Fruit fly (Drosophila melanogaster): ENCODE data around the gene Dd.

DNA sequence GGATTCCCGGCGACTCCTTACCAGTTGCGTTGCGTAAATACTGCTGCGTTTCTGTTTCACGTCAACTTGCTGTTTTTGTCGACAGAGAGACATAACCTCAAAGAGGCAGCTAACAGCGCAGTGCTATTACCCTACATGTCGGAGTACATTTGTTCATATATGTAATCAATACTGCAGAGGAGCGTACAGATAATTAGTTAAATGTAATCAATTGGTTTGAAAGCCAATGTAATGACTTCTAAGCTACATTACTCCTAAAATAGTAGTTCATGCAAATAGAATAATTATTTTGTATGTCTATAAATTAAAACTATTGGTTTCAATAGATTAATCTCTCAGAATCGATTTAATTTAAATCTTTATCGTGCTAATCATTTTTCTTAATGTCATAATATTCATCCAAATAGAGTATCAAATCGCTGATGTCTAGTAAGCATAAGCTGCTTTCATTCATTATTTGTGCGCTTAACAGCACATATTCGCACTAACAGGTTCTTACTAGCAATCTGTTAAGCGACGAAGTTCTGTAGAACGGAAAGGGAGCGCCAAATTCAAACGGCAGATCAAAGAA is 4.5 kb downstream of the Dd start, which contains the start of the genes SLIRP1 and anox:
- TF ChIP-seq CG14965 (GFP tag; optimal IDR thresholded peaks at IDR 0.05; ENCODE audit: borderline replicate concordance) (no peak), CG18476 (GFP tag; optimal IDR thresholded peaks at IDR 0.05) (peak; percentile 80), ERR (GFP tag; optimal IDR thresholded peaks at IDR 0.05) (peak; percentile 17), CG10462 (GFP tag; optimal IDR thresholded peaks at IDR 0.05) (peak; percentile 70), Kr (GFP tag; optimal IDR thresholded peaks at IDR 0.05) (no peak), HHEX (GFP tag; optimal IDR thresholded peaks at IDR 0.05) (peak; percentile 80), CG4730 (GFP tag; IDR thresholded peaks at IDR 0.05) (peak; percentile 75), CG8290 (GFP tag; optimal IDR thresholded peaks at IDR 0.05) (peak; percentile 34), CG8290 (tag; optimal IDR thresholded peaks at IDR 0.05) (peak; percentile 36 to 59)

Measured in whole organism, embryonic.